Worm (Caenorhabditis elegans): Measurements from ENCODE around the gene F47B8.8.

DNA sequence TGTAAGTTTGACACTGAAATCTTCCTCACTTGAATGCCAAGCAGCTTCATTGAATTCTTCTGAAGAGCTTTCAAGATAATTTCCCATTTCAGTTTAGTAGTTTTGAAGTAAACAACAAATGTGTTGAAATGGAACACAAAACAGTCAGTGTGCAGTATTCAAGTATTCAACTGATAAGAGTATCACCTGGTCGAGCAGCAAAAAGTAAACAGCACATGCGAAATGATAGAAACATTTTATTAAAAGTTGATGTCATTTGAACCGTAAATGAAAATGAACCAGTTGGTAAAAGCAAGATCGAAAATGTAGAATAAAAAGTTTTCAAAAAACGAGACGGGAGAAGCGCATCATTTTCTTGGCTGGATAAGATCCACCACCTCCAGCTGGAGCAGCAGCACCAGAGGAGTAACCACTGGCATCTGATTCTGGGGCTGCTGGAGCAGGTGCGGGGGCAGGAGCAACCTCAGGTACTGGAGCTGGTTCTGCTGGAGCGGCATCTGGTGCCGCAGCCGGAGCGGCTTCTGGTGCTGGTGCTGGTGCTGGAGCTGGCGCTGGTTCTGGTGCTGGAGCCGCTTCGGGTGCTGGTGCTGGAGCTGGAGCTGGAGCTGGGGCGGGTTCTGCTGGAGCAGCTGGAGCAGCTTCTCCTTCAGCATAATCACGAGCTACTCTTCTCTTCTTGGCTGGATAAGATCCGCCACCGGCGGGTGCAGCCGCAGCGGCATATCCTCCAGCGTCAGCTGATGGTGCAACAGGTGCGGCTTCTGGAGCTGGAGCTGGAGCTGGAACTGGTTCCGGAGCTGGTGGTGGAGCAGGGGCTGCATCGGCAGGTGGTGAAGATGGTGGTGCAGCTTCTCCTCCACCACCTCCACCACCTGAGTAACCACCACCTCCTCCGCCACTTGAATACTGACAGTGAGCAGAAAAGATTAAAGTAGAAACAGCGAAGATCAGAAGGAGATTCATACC is 6.7 kb upstream of the F47B8.8 start, which contains the start of the genes F47B8.4 and F47B8.18:
- TF ChIP-seq ama-1 (optimal IDR thresholded peaks at IDR 0.05) (no peak), ama-1 (GFP tag; optimal IDR thresholded peaks at IDR 0.05) (no peak), let-607 (tag; optimal IDR thresholded peaks at IDR 0.05) (no peak), xnd-1 (tag; optimal IDR thresholded peaks at IDR 0.05) (no peak), lsy-27 (tag; optimal IDR thresholded peaks at IDR 0.05; ENCODE audit: borderline replicate concordance, insufficient read depth) (no peak), unc-62 (GFP tag; optimal IDR thresholded peaks at IDR 0.05) (no peak), dpl-1 (GFP tag; optimal IDR thresholded peaks at IDR 0.05) (no peak)

Measured in whole organism, young adult.